Fruit fly (Drosophila melanogaster) whole organism, embryonic: ENCODE data around the gene CG9107.

Source experiments
- Atf3 ChIP-seq: fragments of 200-800 bp; sonication (Bioruptor generic); optimal IDR thresholded peaks from 3 replicates; lab custom pipeline; 2016; ENCODE audit warnings: missing biosample characterization, missing genetic modification characterization
- CG10267 ChIP-seq: fragments of 200-800 bp; sonication (Bioruptor generic); optimal IDR thresholded peaks from 2 replicates; lab custom pipeline; 2018; ENCODE audit warnings: missing biosample characterization, mild to moderate bottlenecking, missing genetic modification characterization, moderate library complexity
- CG10565 ChIP-seq: fragments of 200-800 bp; sonication (Bioruptor generic); optimal IDR thresholded peaks from 3 replicates; lab custom pipeline; 2016; ENCODE audit warnings: missing biosample characterization, mild to moderate bottlenecking, missing genetic modification characterization
- CG10654 ChIP-seq: fragments of 200-800 bp; sonication (Bioruptor generic); optimal IDR thresholded peaks from 2 replicates; lab custom pipeline; 2016; ENCODE audit warnings: missing biosample characterization, missing genetic modification characterization
- CG12744 ChIP-seq: fragments of 200-800 bp; sonication (Bioruptor generic); optimal IDR thresholded peaks from 2 replicates; lab custom pipeline; 2016; ENCODE audit warnings: missing biosample characterization, missing genetic modification characterization
- CG12769 ChIP-seq: fragments of 200-800 bp; sonication (Bioruptor generic); optimal IDR thresholded peaks from 2 replicates; lab custom pipeline; 2019; ENCODE audit warnings: missing biosample characterization, mild to moderate bottlenecking, missing genetic modification characterization, moderate library complexity
- CG14441 ChIP-seq: fragments of 200-800 bp; sonication (Bioruptor generic); IDR thresholded peaks from 2 replicates; pipeline ENCODE4 v1.3.6; 2022; ENCODE audit warnings: missing biosample characterization, missing genetic modification characterization
- CG14860 ChIP-seq: fragments of 200-800 bp; sonication (Bioruptor generic); IDR thresholded peaks from 3 replicates; pipeline ENCODE4 v1.3.6; 2022; ENCODE audit warnings: missing biosample characterization, missing genetic modification characterization; ENCODE audit not compliant: partially characterized antibody
- CG1602 ChIP-seq: fragments of 200-800 bp; sonication (Bioruptor generic); optimal IDR thresholded peaks from 3 replicates; lab custom pipeline; 2016; ENCODE audit warnings: missing biosample characterization, missing genetic modification characterization
- CG1647 ChIP-seq: fragments of 200-800 bp; sonication (Bioruptor generic); optimal IDR thresholded peaks from 3 replicates; lab custom pipeline; 2016; ENCODE audit warnings: missing biosample characterization, missing genetic modification characterization
- CG18262 ChIP-seq: fragments of 200-800 bp; optimal IDR thresholded peaks from 3 replicates; lab custom pipeline; 2019; ENCODE audit warnings: missing biosample characterization, mild to moderate bottlenecking, missing genetic modification characterization, moderate library complexity
- CG2120 ChIP-seq: fragments of 200-800 bp; sonication (Bioruptor generic); optimal IDR thresholded peaks from 3 replicates; lab custom pipeline; 2016; ENCODE audit warnings: missing biosample characterization, missing genetic modification characterization
- CG2712 ChIP-seq: fragments of 200-800 bp; optimal IDR thresholded peaks from 3 replicates; lab custom pipeline; 2019; ENCODE audit warnings: missing biosample characterization, mild to moderate bottlenecking, missing genetic modification characterization, moderate library complexity
- CG32772 ChIP-seq: fragments of 200-800 bp; sonication (Bioruptor generic); IDR thresholded peaks from 2 replicates; pipeline ENCODE4 v1.3.6; 2022; ENCODE audit warnings: missing biosample characterization, missing genetic modification characterization
- CG4360 ChIP-seq: fragments of 200-800 bp; sonication (Bioruptor generic); IDR thresholded peaks from 2 replicates; pipeline ENCODE4 v1.3.6; 2022; ENCODE audit warnings: missing biosample characterization, missing genetic modification characterization
- CG6272 ChIP-seq: fragments of 200-800 bp; sonication (Bioruptor generic); IDR thresholded peaks from 2 replicates; pipeline ENCODE4 v1.3.6; 2022; ENCODE audit warnings: missing biosample characterization, missing genetic modification characterization
- CG6854 ChIP-seq: fragments of 200-800 bp; sonication (Bioruptor generic); optimal IDR thresholded peaks from 3 replicates; lab custom pipeline; 2017; ENCODE audit warnings: missing biosample characterization, mild to moderate bottlenecking, missing genetic modification characterization
- CG7271 ChIP-seq: fragments of 200-800 bp; sonication (Bioruptor generic); optimal IDR thresholded peaks from 2 replicates; lab custom pipeline; 2018; ENCODE audit warnings: missing biosample characterization, mild to moderate bottlenecking, missing genetic modification characterization, moderate library complexity
- CG7357 ChIP-seq: fragments of 200-800 bp; sonication (Bioruptor generic); IDR thresholded peaks from 3 replicates; pipeline ENCODE4 v1.3.6; 2022; ENCODE audit warnings: missing biosample characterization, missing genetic modification characterization
- CG7556 ChIP-seq: fragments of 200-800 bp; sonication (Bioruptor generic); optimal IDR thresholded peaks from 2 replicates; lab custom pipeline; 2017; ENCODE audit warnings: missing biosample characterization, mild to moderate bottlenecking, missing genetic modification characterization
- CG8388 ChIP-seq: fragments of 200-800 bp; sonication (Bioruptor generic); optimal IDR thresholded peaks from 2 replicates; lab custom pipeline; 2019; ENCODE audit warnings: missing biosample characterization, mild to moderate bottlenecking, missing genetic modification characterization, moderate library complexity
- CG9609 ChIP-seq: fragments of 200-800 bp; sonication (Bioruptor generic); optimal IDR thresholded peaks from 3 replicates; lab custom pipeline; 2016; ENCODE audit warnings: missing biosample characterization, missing genetic modification characterization
- Dip2 ChIP-seq: fragments of 200-800 bp; sonication (Bioruptor generic); IDR thresholded peaks from 2 replicates; pipeline ENCODE4 v1.3.6; 2022; ENCODE audit warnings: missing biosample characterization, missing genetic modification characterization
- Dll ChIP-seq: fragments of 200-800 bp; sonication (Bioruptor generic); IDR thresholded peaks from 4 replicates; pipeline ENCODE4 v1.3.6; 2022; ENCODE audit warnings: missing biosample characterization, missing genetic modification characterization; ENCODE audit not compliant: partially characterized antibody
- Doc3 ChIP-seq: fragments of 200-800 bp; sonication (Bioruptor generic); IDR thresholded peaks from 3 replicates; pipeline ENCODE4 v1.3.6; 2022; ENCODE audit warnings: missing biosample characterization, missing genetic modification characterization; ENCODE audit not compliant: partially characterized antibody
- GATAe ChIP-seq: fragments of 200-800 bp; sonication (Bioruptor generic); conservative IDR thresholded peaks from 2 replicates; pipeline ENCODE4 v1.3.6; 2022; ENCODE audit warnings: missing biosample characterization, missing genetic modification characterization
- Gug ChIP-seq: fragments of 200-800 bp; sonication (Bioruptor generic); IDR thresholded peaks from 4 replicates; pipeline ENCODE4 v1.3.6; 2022; ENCODE audit warnings: missing biosample characterization, missing genetic modification characterization
- H2.0 ChIP-seq: fragments of 200-800 bp; sonication (Bioruptor generic); IDR thresholded peaks from 2 replicates; pipeline ENCODE4 v1.3.6; 2022; ENCODE audit warnings: missing biosample characterization, missing genetic modification characterization
- HLH3B ChIP-seq: fragments of 200-800 bp; sonication (Bioruptor generic); IDR thresholded peaks from 2 replicates; pipeline ENCODE4 v1.3.6; 2022; ENCODE audit warnings: missing biosample characterization, missing genetic modification characterization
- Hr78 ChIP-seq, 2 experiments: fragments of 200-800 bp in 1 of 2; fragments of >200 bp in 1 of 2; sonication (Bioruptor generic) in 1 of 2; optimal IDR thresholded peaks; 2 replicates each; lab custom pipeline; 2017 to 2019; ENCODE audit warnings: missing biosample characterization in 2 of 2, missing genetic modification characterization in 2 of 2, mild to moderate bottlenecking in 1 of 2, moderate library complexity in 1 of 2
- Nf-YB ChIP-seq: fragments of 200-800 bp; sonication (Bioruptor generic); optimal IDR thresholded peaks from 3 replicates; lab custom pipeline; 2019; ENCODE audit warnings: missing biosample characterization, mild to moderate bottlenecking, missing genetic modification characterization, moderate library complexity
- ac ChIP-seq: fragments of 200-800 bp; sonication (Bioruptor generic); optimal IDR thresholded peaks from 3 replicates; lab custom pipeline; 2017; ENCODE audit warnings: missing biosample characterization, mild to moderate bottlenecking, missing genetic modification characterization
- ash1 ChIP-seq: fragments of 200-800 bp; sonication (Bioruptor generic); optimal IDR thresholded peaks from 2 replicates; lab custom pipeline; 2018; ENCODE audit warnings: missing biosample characterization, mild to moderate bottlenecking, missing genetic modification characterization
- btn ChIP-seq: fragments of 200-800 bp; sonication (Bioruptor generic); optimal IDR thresholded peaks from 2 replicates; lab custom pipeline; 2016; ENCODE audit warnings: missing biosample characterization, missing genetic modification characterization
- cato ChIP-seq: fragments of 200-800 bp; sonication (Bioruptor generic); optimal IDR thresholded peaks from 2 replicates; lab custom pipeline; 2016; ENCODE audit warnings: missing biosample characterization, missing genetic modification characterization, borderline replicate concordance
- cg ChIP-seq: fragments of 200-800 bp; sonication (Bioruptor generic); optimal IDR thresholded peaks from 3 replicates; lab custom pipeline; 2019; ENCODE audit warnings: missing biosample characterization, mild to moderate bottlenecking, missing genetic modification characterization, moderate library complexity
- crol ChIP-seq: fragments of 200-800 bp; sonication (Bioruptor generic); IDR thresholded peaks from 2 replicates; pipeline ENCODE4 v1.3.6; 2022; ENCODE audit warnings: missing biosample characterization, missing genetic modification characterization
- da ChIP-seq: fragments of 200-800 bp; sonication (Bioruptor generic); optimal IDR thresholded peaks from 2 replicates; lab custom pipeline; 2016; ENCODE audit warnings: missing biosample characterization, missing genetic modification characterization
- danr ChIP-seq: fragments of 200-800 bp; sonication (Bioruptor generic); IDR thresholded peaks from 2 replicates; pipeline ENCODE4 v1.3.6; 2022; ENCODE audit warnings: missing biosample characterization, missing genetic modification characterization
- dysf ChIP-seq: fragments of 200-800 bp; sonication (Bioruptor generic); IDR thresholded peaks from 3 replicates; pipeline ENCODE4 v1.3.6; 2022; ENCODE audit warnings: missing biosample characterization, missing genetic modification characterization
- ftz-f1 ChIP-seq: fragments of 200-800 bp; sonication (Bioruptor generic); optimal IDR thresholded peaks from 2 replicates; lab custom pipeline; 2016; ENCODE audit warnings: missing biosample characterization, missing genetic modification characterization
- grau ChIP-seq: fragments of 200-800 bp; optimal IDR thresholded peaks from 3 replicates; lab custom pipeline; 2019; ENCODE audit warnings: missing biosample characterization, mild to moderate bottlenecking, missing genetic modification characterization, moderate library complexity
- jing ChIP-seq: fragments of 200-800 bp; sonication (Bioruptor generic); optimal IDR thresholded peaks from 2 replicates; lab custom pipeline; 2018; ENCODE audit warnings: missing biosample characterization, mild to moderate bottlenecking, missing genetic modification characterization
- onecut ChIP-seq: fragments of 200-800 bp; sonication (Bioruptor generic); IDR thresholded peaks from 2 replicates; pipeline ENCODE4 v1.3.6; 2022; ENCODE audit warnings: missing biosample characterization, missing genetic modification characterization
- sima ChIP-seq: fragments of 200-800 bp; sonication (Bioruptor generic); optimal IDR thresholded peaks from 2 replicates; lab custom pipeline; 2016; ENCODE audit warnings: missing biosample characterization, missing genetic modification characterization
- tio ChIP-seq: fragments of 200-800 bp; sonication (Bioruptor generic); optimal IDR thresholded peaks from 2 replicates; lab custom pipeline; 2017; ENCODE audit warnings: missing biosample characterization, missing genetic modification characterization, inconsistent platforms
- tna ChIP-seq: fragments of 200-800 bp; sonication (Bioruptor generic); IDR thresholded peaks from 2 replicates; pipeline ENCODE4 v1.3.6; 2022; ENCODE audit warnings: missing biosample characterization, missing genetic modification characterization; ENCODE audit not compliant: partially characterized antibody
- toy ChIP-seq: fragments of 200-800 bp; sonication (Bioruptor generic); IDR thresholded peaks from 2 replicates; pipeline ENCODE4 v1.3.6; 2022; ENCODE audit warnings: missing biosample characterization, missing genetic modification characterization
- trem ChIP-seq: fragments of 200-800 bp; optimal IDR thresholded peaks from 3 replicates; lab custom pipeline; 2019; ENCODE audit warnings: missing biosample characterization, mild to moderate bottlenecking, missing genetic modification characterization, moderate library complexity
- zen2 ChIP-seq: fragments of 200-800 bp; sonication (Bioruptor generic); IDR thresholded peaks from 3 replicates; pipeline ENCODE4 v1.3.6; 2022; ENCODE audit warnings: missing biosample characterization, missing genetic modification characterization; ENCODE audit not compliant: partially characterized antibody

Gene CG9107

DNA sequence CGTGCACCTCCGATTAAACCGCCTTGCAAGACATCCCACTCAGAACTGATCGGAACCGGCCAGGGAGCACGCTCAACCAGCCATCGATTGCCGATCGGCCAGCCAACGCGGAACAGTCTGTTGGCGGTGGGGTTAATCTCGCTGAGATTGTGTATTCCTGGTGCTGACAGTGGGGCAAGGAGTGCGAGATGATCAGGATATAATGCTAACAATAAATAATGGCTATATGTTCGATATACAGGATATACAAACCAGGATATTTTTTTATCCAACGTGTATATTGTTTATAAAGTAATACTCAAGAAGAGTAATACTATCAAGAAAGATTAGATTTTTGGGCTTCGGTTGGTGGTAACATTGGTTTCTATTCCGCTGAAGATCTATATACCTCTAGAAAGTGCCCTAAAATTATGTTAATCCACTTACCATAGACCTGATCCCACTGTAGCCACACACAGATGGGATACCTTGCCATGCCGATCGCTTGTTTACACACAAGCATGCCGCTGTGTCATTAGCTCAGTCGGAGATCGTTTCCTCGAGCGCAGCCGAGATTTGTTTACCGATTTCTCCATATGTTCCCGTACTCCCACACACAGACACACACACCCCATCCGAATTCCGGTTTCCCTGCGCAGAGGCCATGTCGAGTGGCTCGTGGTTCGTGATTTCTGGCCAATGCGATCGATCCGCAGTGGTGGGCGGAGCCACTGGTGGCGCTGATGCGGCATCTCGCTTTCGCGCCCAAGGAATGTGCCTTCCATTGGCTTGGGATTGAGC is 4.8 kb downstream of the CG9107 start, which contains the start of gene H2.0 (continued):
- TF ChIP-seq H2.0, result no peak
- no peak for TF ChIP-seq CG10654
- no peak for TF ChIP-seq Doc3 (GFP tag; lab: Robert Waterston, UW)
- no peak for TF ChIP-seq CG6854
- TF ChIP-seq Nf-YB (GFP tag; lab: Kevin White, UChicago), result peak; percentile 97
- TF ChIP-seq CG12744, result no peak
- no peak for TF ChIP-seq dysf
- TF ChIP-seq CG12769 (tag; lab: Kevin White, UChicago), result peak; percentile 34
- no peak for TF ChIP-seq GATAe (GFP tag; lab: Robert Waterston, UW)
- no peak for TF ChIP-seq CG7271 (tag; lab: Kevin White, UChicago)
- TF ChIP-seq jing, result no peak
- TF ChIP-seq CG10565 (GFP tag; lab: Kevin White, UChicago), result no peak
- peak; percentile 78 for TF ChIP-seq cg (GFP tag; lab: Kevin White, UChicago)
- no peak for TF ChIP-seq sima (GFP tag; lab: Kevin White, UChicago)
- TF ChIP-seq CG32772, result no peak
- no peak for TF ChIP-seq CG6272 (GFP tag; lab: Robert Waterston, UW)
- TF ChIP-seq btn (GFP tag; lab: Kevin White, UChicago), result no peak
- TF ChIP-seq cato (GFP tag; lab: Kevin White, UChicago), result no peak
- TF ChIP-seq CG2120 (GFP tag; lab: Kevin White, UChicago), result peak; percentile 29
- no peak for TF ChIP-seq onecut (GFP tag; lab: Robert Waterston, UW)
- TF ChIP-seq CG9609 (GFP tag; lab: Kevin White, UChicago), result no peak
- TF ChIP-seq CG7357 (GFP tag; lab: Robert Waterston, UW), result no peak
- TF ChIP-seq Dll (GFP tag; lab: Robert Waterston, UW), result no peak
- TF ChIP-seq Gug (GFP tag; lab: Robert Waterston, UW), result no peak; the same call in 2 of the 4 replicates
- no peak for TF ChIP-seq zen2 (GFP tag; lab: Robert Waterston, UW)
- TF ChIP-seq ash1 (GFP tag; lab: Kevin White, UChicago), result no peak
- peak; percentile 27 for TF ChIP-seq CG10267 (tag; lab: Kevin White, UChicago)
- 0 out of 2 replicates have a peak, but pooled peaks have one; percentile 11 for TF ChIP-seq danr (GFP tag; lab: Robert Waterston, UW)
- no peak for TF ChIP-seq CG14860 (GFP tag; lab: Robert Waterston, UW)
- peak; percentile 24 for TF ChIP-seq ac (GFP tag; lab: Kevin White, UChicago)
- TF ChIP-seq HLH3B, result no peak
- TF ChIP-seq CG14441, result no peak
- TF ChIP-seq CG18262 (tag; lab: Kevin White, UChicago), result peak; percentile 74
- peak; percentile 56 for TF ChIP-seq grau (tag; lab: Kevin White, UChicago)
- TF ChIP-seq da (GFP tag; lab: Kevin White, UChicago), result no peak
- no peak for TF ChIP-seq crol
- no peak for TF ChIP-seq ftz-f1 (GFP tag; lab: Kevin White, UChicago)
- no peak for TF ChIP-seq Hr78 (GFP tag; optimal IDR thresholded peaks at IDR 0.05; lab: Kevin White, UChicago)
- TF ChIP-seq toy (GFP tag; lab: Robert Waterston, UW), result no peak
- TF ChIP-seq CG2712, result peak; percentile 66
- TF ChIP-seq Dip2 (GFP tag; lab: Robert Waterston, UW), result no peak
- TF ChIP-seq CG4360 (GFP tag; lab: Robert Waterston, UW), result no peak
- no peak for TF ChIP-seq CG1647
- peak; percentile 58 for TF ChIP-seq tio
- no peak for TF ChIP-seq tna
- peak; percentile 41 for TF ChIP-seq CG1602 (GFP tag; lab: Kevin White, UChicago)
- TF ChIP-seq CG7556 (GFP tag; lab: Kevin White, UChicago), result peak; percentile 34
- TF ChIP-seq trem (tag; lab: Kevin White, UChicago), result peak; percentile 23
- no peak for TF ChIP-seq CG8388 (GFP tag; lab: Kevin White, UChicago)
- no peak for TF ChIP-seq Atf3 (GFP tag; lab: Kevin White, UChicago)
